Fruit fly (Drosophila melanogaster) whole organism, embryonic: ENCODE data around the gene TotX.

Experiments
- CG1024 ChIP-seq: fragments of 200-800 bp; sonication (Bioruptor generic); IDR thresholded peaks from 2 replicates; pipeline ENCODE4 v1.3.6; 2022; ENCODE audit warnings: missing biosample characterization, missing genetic modification characterization
- CG10979 ChIP-seq: fragments of 200-800 bp; sonication (Bioruptor generic); optimal IDR thresholded peaks from 2 replicates; lab custom pipeline; 2018; ENCODE audit warnings: missing biosample characterization, mild to moderate bottlenecking, missing genetic modification characterization, moderate library complexity
- CG11247 ChIP-seq: fragments of 200-800 bp; sonication (Bioruptor generic); IDR thresholded peaks from 2 replicates; pipeline ENCODE4 v1.3.6; 2022; ENCODE audit warnings: missing biosample characterization, missing genetic modification characterization
- CG11560 ChIP-seq: fragments of 200-800 bp; sonication (Bioruptor generic); IDR thresholded peaks from 3 replicates; pipeline ENCODE4 v1.3.6; 2022; ENCODE audit warnings: missing biosample characterization, missing genetic modification characterization
- CG11696 ChIP-seq: fragments of 200-800 bp; sonication (Bioruptor generic); IDR thresholded peaks from 2 replicates; pipeline ENCODE4 v1.3.6; 2022; ENCODE audit warnings: missing biosample characterization, missing genetic modification characterization
- CG14667 ChIP-seq: fragments of 200-800 bp; sonication (Bioruptor generic); IDR thresholded peaks from 2 replicates; pipeline ENCODE4 v1.3.6; 2022; ENCODE audit warnings: missing biosample characterization, missing genetic modification characterization
- CG1529 ChIP-seq: fragments of 200-800 bp; sonication (Bioruptor generic); optimal IDR thresholded peaks from 3 replicates; lab custom pipeline; 2018; ENCODE audit warnings: missing biosample characterization, missing genetic modification characterization
- CG15514 ChIP-seq: fragments of 200-800 bp; sonication (Bioruptor generic); optimal IDR thresholded peaks from 3 replicates; lab custom pipeline; 2017; ENCODE audit warnings: missing biosample characterization, missing genetic modification characterization, mild to moderate bottlenecking, moderate library complexity, missing genetic modification reagents
- CG31388 ChIP-seq: fragments of 200-800 bp; sonication (Bioruptor generic); optimal IDR thresholded peaks from 2 replicates; lab custom pipeline; 2016; ENCODE audit warnings: missing biosample characterization, missing genetic modification characterization
- CG31441 ChIP-seq: fragments of 200-800 bp; sonication (Bioruptor generic); IDR thresholded peaks from 2 replicates; pipeline ENCODE4 v1.3.6; 2022; ENCODE audit warnings: missing biosample characterization, missing genetic modification characterization
- CG3163 ChIP-seq: fragments of 200-800 bp; sonication (Bioruptor generic); optimal IDR thresholded peaks from 3 replicates; lab custom pipeline; 2016; ENCODE audit warnings: missing biosample characterization, missing genetic modification characterization
- CG4730 ChIP-seq: fragments of 200-800 bp; sonication (Bioruptor generic); IDR thresholded peaks from 2 replicates; pipeline ENCODE4 v1.3.6; 2022; ENCODE audit warnings: missing biosample characterization, missing genetic modification characterization
- CG6791 ChIP-seq: fragments of 200-800 bp; sonication (Bioruptor generic); IDR thresholded peaks from 3 replicates; pipeline ENCODE4 v1.3.6; 2022; ENCODE audit warnings: missing biosample characterization, missing genetic modification characterization; ENCODE audit not compliant: partially characterized antibody
- CG8089 ChIP-seq: fragments of 200-800 bp; sonication (Bioruptor generic); optimal IDR thresholded peaks from 3 replicates; lab custom pipeline; 2016; ENCODE audit warnings: missing biosample characterization, missing genetic modification characterization
- CG9437 ChIP-seq: fragments of 200-800 bp; sonication (Bioruptor generic); optimal IDR thresholded peaks from 2 replicates; lab custom pipeline; 2018; ENCODE audit warnings: missing biosample characterization, mild to moderate bottlenecking, missing genetic modification characterization
- CG9609 ChIP-seq: fragments of 200-800 bp; sonication (Bioruptor generic); optimal IDR thresholded peaks from 3 replicates; lab custom pipeline; 2016; ENCODE audit warnings: missing biosample characterization, missing genetic modification characterization
- CHES-1-like ChIP-seq: fragments of 200-800 bp; sonication (Bioruptor generic); optimal IDR thresholded peaks from 2 replicates; lab custom pipeline; 2016; ENCODE audit warnings: missing biosample characterization, missing genetic modification characterization
- Doc2 ChIP-seq: fragments of 200-800 bp; sonication (Bioruptor generic); IDR thresholded peaks from 2 replicates; pipeline ENCODE4 v1.3.6; 2022; ENCODE audit warnings: missing biosample characterization, missing genetic modification characterization
- E2f2 ChIP-seq: fragments of 200-800 bp; sonication (Bioruptor generic); IDR thresholded peaks from 2 replicates; pipeline ENCODE4 v1.3.6; 2022; ENCODE audit warnings: missing biosample characterization, missing genetic modification characterization
- Gug ChIP-seq: fragments of 200-800 bp; sonication (Bioruptor generic); IDR thresholded peaks from 4 replicates; pipeline ENCODE4 v1.3.6; 2022; ENCODE audit warnings: missing biosample characterization, missing genetic modification characterization
- HLH4C ChIP-seq: fragments of 200-800 bp; sonication (Bioruptor generic); IDR thresholded peaks from 3 replicates; pipeline ENCODE4 v1.3.6; 2022; ENCODE audit warnings: missing biosample characterization, missing genetic modification characterization; ENCODE audit not compliant: partially characterized antibody
- HLH54F ChIP-seq: fragments of 200-800 bp; sonication (Bioruptor generic); optimal IDR thresholded peaks from 3 replicates; lab custom pipeline; 2016; ENCODE audit warnings: missing biosample characterization, missing genetic modification characterization
- Hand ChIP-seq: fragments of 200-800 bp; sonication (Bioruptor generic); optimal IDR thresholded peaks from 2 replicates; lab custom pipeline; 2017; ENCODE audit warnings: mild to moderate bottlenecking, missing biosample characterization, missing genetic modification reagents, missing genetic modification characterization
- HmgZ ChIP-seq: fragments of 200-800 bp; sonication (Bioruptor generic); optimal IDR thresholded peaks from 2 replicates; lab custom pipeline; 2018; ENCODE audit warnings: missing biosample characterization, mild to moderate bottlenecking, missing genetic modification characterization
- Hmr ChIP-seq: fragments of 200-800 bp; sonication (Bioruptor generic); optimal IDR thresholded peaks from 3 replicates; lab custom pipeline; 2017; ENCODE audit warnings: mild to moderate bottlenecking, missing biosample characterization, missing genetic modification reagents, missing genetic modification characterization
- Hr3 ChIP-seq: fragments of 200-800 bp; sonication (Bioruptor generic); optimal IDR thresholded peaks from 3 replicates; lab custom pipeline; 2016; ENCODE audit warnings: missing biosample characterization, missing genetic modification characterization
- Mad ChIP-seq: fragments of 200-800 bp; sonication (Bioruptor generic); optimal IDR thresholded peaks from 2 replicates; lab custom pipeline; 2016; ENCODE audit warnings: missing biosample characterization, missing genetic modification characterization
- Mrtf ChIP-seq: fragments of 200-800 bp; sonication (Bioruptor generic); IDR thresholded peaks from 3 replicates; pipeline ENCODE4 v1.3.6; 2022; ENCODE audit warnings: missing biosample characterization, missing genetic modification characterization
- Nf-YC ChIP-seq: fragments of 200-800 bp; optimal IDR thresholded peaks from 3 replicates; lab custom pipeline; 2019; ENCODE audit warnings: missing biosample characterization, mild to moderate bottlenecking, missing genetic modification characterization, moderate library complexity
- Poxn ChIP-seq: fragments of 200-800 bp; sonication (Bioruptor generic); IDR thresholded peaks from 2 replicates; pipeline ENCODE4 v1.3.6; 2022; ENCODE audit warnings: missing biosample characterization, missing genetic modification characterization
- Six4 ChIP-seq: fragments of 200-800 bp; sonication (Bioruptor generic); optimal IDR thresholded peaks from 2 replicates; lab custom pipeline; 2016; ENCODE audit warnings: missing biosample characterization, missing genetic modification characterization
- Sox100B ChIP-seq: fragments of 200-800 bp; sonication (Bioruptor generic); optimal IDR thresholded peaks from 3 replicates; lab custom pipeline; 2018; ENCODE audit warnings: missing biosample characterization, mild to moderate bottlenecking, missing genetic modification characterization
- Sry-δ ChIP-seq: fragments of 200-800 bp; sonication (Bioruptor generic); optimal IDR thresholded peaks from 2 replicates; lab custom pipeline; 2016; ENCODE audit warnings: missing biosample characterization, missing genetic modification characterization
- TFAM ChIP-seq: fragments of 200-800 bp; sonication (Bioruptor generic); optimal IDR thresholded peaks from 2 replicates; lab custom pipeline; 2017; ENCODE audit warnings: missing biosample characterization, missing genetic modification characterization, inconsistent platforms
- Vsx1 ChIP-seq: fragments of 200-800 bp; sonication (Bioruptor generic); optimal IDR thresholded peaks from 2 replicates; lab custom pipeline; 2017; ENCODE audit warnings: missing biosample characterization, mild to moderate bottlenecking, missing genetic modification characterization, missing genetic modification reagents
- ase ChIP-seq: fragments of 200-800 bp; sonication (Bioruptor generic); IDR thresholded peaks from 3 replicates; pipeline ENCODE4 v1.3.6; 2022; ENCODE audit warnings: missing biosample characterization, missing genetic modification characterization
- bbx ChIP-seq: fragments of 200-800 bp; sonication (Bioruptor generic); IDR thresholded peaks from 2 replicates; pipeline ENCODE4 v1.3.6; 2022; ENCODE audit warnings: missing biosample characterization, missing genetic modification characterization; ENCODE audit not compliant: partially characterized antibody
- cato ChIP-seq: fragments of 200-800 bp; sonication (Bioruptor generic); optimal IDR thresholded peaks from 2 replicates; lab custom pipeline; 2016; ENCODE audit warnings: missing biosample characterization, missing genetic modification characterization, borderline replicate concordance
- ems ChIP-seq: fragments of 200-800 bp; sonication (Bioruptor generic); optimal IDR thresholded peaks from 3 replicates; lab custom pipeline; 2016; ENCODE audit warnings: missing biosample characterization, missing genetic modification characterization
- hb ChIP-seq: fragments of 200-800 bp; sonication (Bioruptor generic); IDR thresholded peaks from 3 replicates; pipeline ENCODE4 v1.3.6; 2022; ENCODE audit warnings: missing biosample characterization, missing genetic modification characterization; ENCODE audit not compliant: partially characterized antibody
- lab ChIP-seq: fragments of 200-800 bp; sonication (Bioruptor generic); optimal IDR thresholded peaks from 3 replicates; lab custom pipeline; 2017; ENCODE audit warnings: missing biosample characterization, missing genetic modification characterization, mild to moderate bottlenecking, moderate library complexity, missing genetic modification reagents
- oc ChIP-seq: fragments of 200-800 bp; sonication (Bioruptor generic); optimal IDR thresholded peaks from 2 replicates; lab custom pipeline; 2018; ENCODE audit warnings: missing biosample characterization, mild to moderate bottlenecking, missing genetic modification characterization, moderate library complexity
- pb ChIP-seq: fragments of 200-800 bp; sonication (Bioruptor generic); optimal IDR thresholded peaks from 3 replicates; lab custom pipeline; 2016; ENCODE audit warnings: missing biosample characterization, missing genetic modification characterization
- phol ChIP-seq: fragments of 200-800 bp; sonication (Bioruptor generic); optimal IDR thresholded peaks from 3 replicates; lab custom pipeline; 2018; ENCODE audit warnings: missing biosample characterization, mild to moderate bottlenecking, missing genetic modification characterization, moderate library complexity
- psq ChIP-seq: fragments of 200-800 bp; sonication (Bioruptor generic); optimal IDR thresholded peaks from 2 replicates; lab custom pipeline; 2017; ENCODE audit warnings: missing biosample characterization, missing genetic modification characterization
- tup ChIP-seq: fragments of 200-800 bp; sonication (Bioruptor generic); optimal IDR thresholded peaks from 2 replicates; lab custom pipeline; 2016; ENCODE audit warnings: missing biosample characterization, mild to moderate bottlenecking, missing genetic modification characterization, moderate library complexity
- unpg ChIP-seq: fragments of 200-800 bp; sonication (Bioruptor generic); optimal IDR thresholded peaks from 3 replicates; lab custom pipeline; 2018; ENCODE audit warnings: missing biosample characterization, mild to moderate bottlenecking, missing genetic modification characterization, moderate library complexity
- vnd ChIP-seq: fragments of 200-800 bp; sonication (Bioruptor generic); IDR thresholded peaks from 3 replicates; pipeline ENCODE4 v1.3.6; 2022; ENCODE audit warnings: missing biosample characterization, missing genetic modification characterization; ENCODE audit not compliant: partially characterized antibody
- vvl ChIP-seq: fragments of 200-800 bp; sonication (Bioruptor generic); IDR thresholded peaks from 2 replicates; pipeline ENCODE4 v1.3.6; 2022; ENCODE audit warnings: missing biosample characterization, missing genetic modification characterization

The TotX gene

DNA sequence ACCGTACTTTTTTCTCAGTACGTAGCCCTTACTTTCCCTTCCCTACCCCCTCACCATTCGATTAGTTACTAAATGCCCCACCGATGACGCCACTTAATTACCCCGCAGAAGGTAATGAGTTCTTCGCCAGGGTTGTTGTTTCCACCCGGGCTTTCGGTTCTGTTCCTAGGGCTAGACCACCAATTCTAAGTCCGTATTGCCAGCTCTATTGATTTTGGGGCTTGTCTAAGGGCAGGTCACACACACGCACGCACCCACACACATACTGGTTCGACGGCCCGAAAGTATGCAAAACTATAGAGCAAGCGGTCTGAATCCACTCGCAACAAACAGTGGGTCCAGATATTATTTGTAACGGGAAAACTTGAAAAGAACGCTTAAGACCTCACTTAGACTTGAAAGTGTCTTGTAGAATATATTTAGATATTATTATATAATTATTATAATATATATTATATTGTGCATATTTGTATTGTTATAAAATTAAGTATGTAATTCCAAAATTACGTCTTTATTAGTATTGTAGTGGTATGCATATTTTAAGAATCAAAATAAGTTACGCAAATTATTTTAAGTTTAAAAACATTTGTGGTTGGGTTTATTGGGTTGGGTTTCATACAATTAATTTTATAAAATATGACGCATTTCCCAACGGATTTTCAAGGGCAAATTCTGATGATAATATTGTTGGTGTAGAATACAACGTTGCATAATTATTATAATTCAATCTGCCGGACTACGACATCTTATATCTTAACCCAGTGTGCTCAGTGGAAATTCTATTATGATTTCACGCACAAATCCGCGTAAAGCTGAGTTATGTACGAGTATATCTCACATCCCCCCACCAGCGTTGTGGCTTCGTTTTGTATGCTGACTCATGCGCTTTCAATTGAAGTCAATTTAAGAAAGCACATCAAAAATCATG is 44.7 kb upstream of the TotX start (continued):
- TF ChIP-seq Gug (GFP tag; lab: Robert Waterston, UW) (no peak), TFAM (GFP tag; lab: Kevin White, UChicago) (no peak), Hmr (GFP tag; lab: Kevin White, UChicago) (peak; percentile 59), Sry-δ (GFP tag; lab: Kevin White, UChicago) (no peak), Poxn (GFP tag; lab: Robert Waterston, UW) (no peak), oc (tag; lab: Kevin White, UChicago) (no peak), E2f2 (GFP tag; lab: Robert Waterston, UW) (no peak), lab (GFP tag; lab: Kevin White, UChicago) (peak; percentile 61), vvl (GFP tag; lab: Robert Waterston, UW) (0 out of 2 replicates have a peak, but pooled peaks have one; percentile 9), pb (GFP tag; lab: Kevin White, UChicago) (no peak), CG15514 (no peak), CG4730 (GFP tag; lab: Robert Waterston, UW) (no peak), CG31388 (GFP tag; lab: Kevin White, UChicago) (no peak), CG9609 (no peak), CG9437 (GFP tag; lab: Kevin White, UChicago) (peak; percentile 31), CG10979 (tag; lab: Kevin White, UChicago) (peak; percentile 30), Vsx1 (GFP tag; lab: Kevin White, UChicago) (no peak), Mad (GFP tag; lab: Kevin White, UChicago) (no peak), unpg (GFP tag; lab: Kevin White, UChicago) (peak; percentile 20), CG11247 (no peak), CG6791 (GFP tag; lab: Robert Waterston, UW) (peak; percentile 31; the same call in 1 of the 3 replicates), phol (tag; lab: Kevin White, UChicago) (peak; percentile 49), CG1024 (GFP tag; lab: Robert Waterston, UW) (no peak), bbx (GFP tag; lab: Robert Waterston, UW) (peak; percentile 29; the same call in 1 of the 2 replicates), Sox100B (GFP tag; lab: Kevin White, UChicago) (peak; percentile 63), Six4 (GFP tag; lab: Kevin White, UChicago) (no peak), cato (GFP tag; lab: Kevin White, UChicago) (no peak), Hand (peak; percentile 71), CG3163 (GFP tag; lab: Kevin White, UChicago) (no peak), vnd (GFP tag; lab: Robert Waterston, UW) (no peak), CG8089 (GFP tag; lab: Kevin White, UChicago) (no peak), CG31441 (GFP tag; lab: Robert Waterston, UW) (peak; percentile 56), tup (GFP tag; lab: Kevin White, UChicago) (no peak), HmgZ (peak; percentile 46), hb (no peak), HLH4C (GFP tag; lab: Robert Waterston, UW) (no peak), psq (GFP tag; lab: Kevin White, UChicago) (no peak), ems (GFP tag; lab: Kevin White, UChicago) (no peak), ase (GFP tag; lab: Robert Waterston, UW) (no peak), CG11560 (tag; lab: Robert Waterston, UW) (no peak), CG11696 (GFP tag; lab: Robert Waterston, UW) (no peak), CG14667 (GFP tag; lab: Robert Waterston, UW) (no peak), Hr3 (no peak), CHES-1-like (GFP tag; lab: Kevin White, UChicago) (no peak), Doc2 (GFP tag; lab: Robert Waterston, UW) (no peak), Nf-YC (tag; lab: Kevin White, UChicago) (no peak), CG1529 (GFP tag; lab: Kevin White, UChicago) (no peak), HLH54F (GFP tag; lab: Kevin White, UChicago) (no peak), Mrtf (no peak)
